Fruit fly (Drosophila melanogaster) whole organism, embryonic: ENCODE data around the gene Scm.
"Not testable (repeated sequence)": the region's sequence is repeated elsewhere in the genome, so short reads cannot be mapped to it uniquely, and the experiment has no call there.

Experiments used
- CG1024 ChIP-seq: fragments of 200-800 bp; sonication (Bioruptor generic); IDR thresholded peaks from 2 replicates; pipeline ENCODE4 v1.3.6; 2022; ENCODE audit warnings: missing biosample characterization, missing genetic modification characterization
- CG10274 ChIP-seq: fragments of 200-800 bp; sonication (Bioruptor generic); optimal IDR thresholded peaks from 3 replicates; lab custom pipeline; 2017; ENCODE audit warnings: missing biosample characterization, mild to moderate bottlenecking, missing genetic modification characterization
- CG11456 ChIP-seq: fragments of 200-800 bp; sonication (Bioruptor generic); IDR thresholded peaks from 3 replicates; pipeline ENCODE4 v1.3.6; 2022; ENCODE audit warnings: missing biosample characterization, missing genetic modification characterization
- CG12659 ChIP-seq: fragments of 200-800 bp; sonication (Bioruptor generic); optimal IDR thresholded peaks from 3 replicates; lab custom pipeline; 2017; ENCODE audit warnings: mild to moderate bottlenecking, missing biosample characterization, missing genetic modification reagents, missing genetic modification characterization
- CG15073 ChIP-seq: fragments of 200-800 bp; sonication (Bioruptor generic); optimal IDR thresholded peaks from 2 replicates; lab custom pipeline; 2016; ENCODE audit warnings: missing biosample characterization, missing genetic modification characterization
- CG15479 ChIP-seq: fragments of 200-800 bp; sonication (Bioruptor generic); optimal IDR thresholded peaks from 3 replicates; lab custom pipeline; 2019; ENCODE audit warnings: missing biosample characterization, mild to moderate bottlenecking, missing genetic modification characterization, moderate library complexity
- CG16779 ChIP-seq: fragments of 200-800 bp; sonication (Bioruptor generic); IDR thresholded peaks from 2 replicates; pipeline ENCODE4 v1.3.6; 2022; ENCODE audit warnings: missing biosample characterization, missing genetic modification characterization
- CG16815 ChIP-seq: fragments of 200-800 bp; sonication (Bioruptor generic); optimal IDR thresholded peaks from 3 replicates; lab custom pipeline; 2017; ENCODE audit warnings: missing biosample characterization, mild to moderate bottlenecking, missing genetic modification characterization
- CG17912 ChIP-seq: fragments of 200-800 bp; sonication (Bioruptor generic); optimal IDR thresholded peaks from 2 replicates; lab custom pipeline; 2018; ENCODE audit warnings: missing biosample characterization, mild to moderate bottlenecking, missing genetic modification characterization
- CG2202 ChIP-seq: fragments of 200-800 bp; sonication (Bioruptor generic); optimal IDR thresholded peaks from 2 replicates; lab custom pipeline; 2018; ENCODE audit warnings: missing biosample characterization, mild to moderate bottlenecking, missing genetic modification characterization
- CG2678 ChIP-seq: fragments of 200-800 bp; sonication (Bioruptor generic); optimal IDR thresholded peaks from 3 replicates; lab custom pipeline; 2019; ENCODE audit warnings: missing biosample characterization, mild to moderate bottlenecking, missing genetic modification characterization, moderate library complexity
- CG34422 ChIP-seq: fragments of 200-800 bp; sonication (Bioruptor generic); IDR thresholded peaks from 3 replicates; pipeline ENCODE4 v1.3.6; 2022; ENCODE audit warnings: missing biosample characterization, missing genetic modification characterization
- CG4617 ChIP-seq: fragments of 200-800 bp; sonication (Bioruptor generic); optimal IDR thresholded peaks from 3 replicates; lab custom pipeline; 2016; ENCODE audit warnings: missing biosample characterization, missing genetic modification characterization, borderline replicate concordance
- CG4854 ChIP-seq: fragments of 200-800 bp; sonication (Bioruptor generic); optimal IDR thresholded peaks from 2 replicates; lab custom pipeline; 2016; ENCODE audit warnings: missing biosample characterization, missing genetic modification characterization, inconsistent platforms
- CG7745 ChIP-seq: fragments of 200-800 bp; sonication (Bioruptor generic); optimal IDR thresholded peaks from 2 replicates; lab custom pipeline; 2018; ENCODE audit warnings: missing biosample characterization, mild to moderate bottlenecking, missing genetic modification characterization, moderate library complexity
- CoRest ChIP-seq: fragments of 200-800 bp; sonication (Bioruptor generic); optimal IDR thresholded peaks from 3 replicates; lab custom pipeline; 2018; ENCODE audit warnings: missing biosample characterization, mild to moderate bottlenecking, missing genetic modification characterization, moderate library complexity
- Deaf1 ChIP-seq: fragments of 200-800 bp; optimal IDR thresholded peaks from 3 replicates; lab custom pipeline; 2019; ENCODE audit warnings: missing biosample characterization, mild to moderate bottlenecking, missing genetic modification characterization, moderate library complexity
- E2f2 ChIP-seq: fragments of 200-800 bp; sonication (Bioruptor generic); IDR thresholded peaks from 2 replicates; pipeline ENCODE4 v1.3.6; 2022; ENCODE audit warnings: missing biosample characterization, missing genetic modification characterization
- Fer2 ChIP-seq: fragments of 200-800 bp; sonication (Bioruptor generic); optimal IDR thresholded peaks from 2 replicates; lab custom pipeline; 2018; ENCODE audit warnings: missing biosample characterization, mild to moderate bottlenecking, missing genetic modification characterization, moderate library complexity
- Hmx ChIP-seq: fragments of 200-800 bp; sonication (Bioruptor generic); optimal IDR thresholded peaks from 2 replicates; lab custom pipeline; 2016; ENCODE audit warnings: missing biosample characterization, missing genetic modification characterization
- Hr78 ChIP-seq, 2 experiments: fragments of 200-800 bp in 1 of 2; fragments of >200 bp in 1 of 2; sonication (Bioruptor generic) in 1 of 2; optimal IDR thresholded peaks; 2 replicates each; lab custom pipeline; 2017 to 2019; ENCODE audit warnings: missing biosample characterization in 2 of 2, missing genetic modification characterization in 2 of 2, mild to moderate bottlenecking in 1 of 2, moderate library complexity in 1 of 2
- MBD-R2 ChIP-seq: fragments of 200-800 bp; sonication (Bioruptor generic); IDR thresholded peaks from 2 replicates; pipeline ENCODE4 v1.3.6; 2022; ENCODE audit warnings: missing biosample characterization, missing genetic modification characterization
- MESR4 ChIP-seq: fragments of 200-800 bp; sonication (Bioruptor generic); optimal IDR thresholded peaks from 2 replicates; lab custom pipeline; 2018; ENCODE audit warnings: missing biosample characterization, mild to moderate bottlenecking, missing genetic modification characterization, moderate library complexity
- Med ChIP-seq: fragments of 200-800 bp; sonication (Bioruptor generic); peaks from one replicate; lab custom pipeline; 2016; ENCODE audit warnings: missing biosample characterization, missing genetic modification characterization, mild to moderate bottlenecking, inconsistent platforms, moderate library complexity
- Meics ChIP-seq: fragments of 200-800 bp; sonication (Bioruptor generic); optimal IDR thresholded peaks from 2 replicates; lab custom pipeline; 2017; ENCODE audit warnings: missing biosample characterization, mild to moderate bottlenecking, missing genetic modification characterization
- Rx ChIP-seq: fragments of 200-800 bp; sonication (Bioruptor generic); IDR thresholded peaks from 2 replicates; pipeline ENCODE4 v1.3.6; 2022; ENCODE audit warnings: missing biosample characterization, missing genetic modification characterization
- Sry-β ChIP-seq: fragments of 200-800 bp; sonication (Bioruptor generic); optimal IDR thresholded peaks from 2 replicates; lab custom pipeline; 2018; ENCODE audit warnings: missing biosample characterization, mild to moderate bottlenecking, missing genetic modification characterization, moderate library complexity
- Sry-δ ChIP-seq: fragments of 200-800 bp; sonication (Bioruptor generic); optimal IDR thresholded peaks from 2 replicates; lab custom pipeline; 2016; ENCODE audit warnings: missing biosample characterization, missing genetic modification characterization
- aop ChIP-seq: fragments of 200-800 bp; sonication (Bioruptor generic); IDR thresholded peaks from 2 replicates; pipeline ENCODE4 v1.3.6; 2022; ENCODE audit warnings: missing biosample characterization, missing genetic modification characterization
- ash1 ChIP-seq: fragments of 200-800 bp; sonication (Bioruptor generic); optimal IDR thresholded peaks from 2 replicates; lab custom pipeline; 2018; ENCODE audit warnings: missing biosample characterization, mild to moderate bottlenecking, missing genetic modification characterization
- fru ChIP-seq: fragments of >200 bp; optimal IDR thresholded peaks from 2 replicates; lab custom pipeline; 2017
- gce ChIP-seq: fragments of 200-800 bp; sonication (Bioruptor generic); IDR thresholded peaks from 3 replicates; pipeline ENCODE4 v1.3.6; 2022; ENCODE audit warnings: missing biosample characterization, missing genetic modification characterization
- gro ChIP-seq: fragments of 200-800 bp; sonication (Bioruptor generic); optimal IDR thresholded peaks from 2 replicates; lab custom pipeline; 2016; ENCODE audit warnings: missing biosample characterization, missing genetic modification characterization
- gsb-n ChIP-seq: fragments of 200-800 bp; sonication (Bioruptor generic); optimal IDR thresholded peaks from 3 replicates; lab custom pipeline; 2018; ENCODE audit warnings: missing biosample characterization, mild to moderate bottlenecking, missing genetic modification characterization
- ham ChIP-seq: fragments of 200-800 bp; sonication (Bioruptor generic); IDR thresholded peaks from 2 replicates; pipeline ENCODE4 v1.3.6; 2022; ENCODE audit warnings: missing biosample characterization, missing genetic modification characterization
- hb ChIP-seq: fragments of 200-800 bp; sonication (Bioruptor generic); IDR thresholded peaks from 3 replicates; pipeline ENCODE4 v1.3.6; 2022; ENCODE audit warnings: missing biosample characterization, missing genetic modification characterization; ENCODE audit not compliant: partially characterized antibody
- klu ChIP-seq: fragments of 200-800 bp; sonication (Bioruptor generic); IDR thresholded peaks from 2 replicates; pipeline ENCODE4 v1.3.6; 2022; ENCODE audit warnings: missing biosample characterization, missing genetic modification characterization
- mirr ChIP-seq: fragments of 200-800 bp; sonication (Bioruptor generic); optimal IDR thresholded peaks from 3 replicates; lab custom pipeline; 2018; ENCODE audit warnings: missing biosample characterization, mild to moderate bottlenecking, missing genetic modification characterization
- pum ChIP-seq: fragments of 200-800 bp; sonication (Bioruptor generic); optimal IDR thresholded peaks from 2 replicates; lab custom pipeline; 2016; ENCODE audit warnings: missing biosample characterization, missing genetic modification characterization
- trem ChIP-seq: fragments of 200-800 bp; optimal IDR thresholded peaks from 3 replicates; lab custom pipeline; 2019; ENCODE audit warnings: missing biosample characterization, mild to moderate bottlenecking, missing genetic modification characterization, moderate library complexity

The Scm gene

DNA sequence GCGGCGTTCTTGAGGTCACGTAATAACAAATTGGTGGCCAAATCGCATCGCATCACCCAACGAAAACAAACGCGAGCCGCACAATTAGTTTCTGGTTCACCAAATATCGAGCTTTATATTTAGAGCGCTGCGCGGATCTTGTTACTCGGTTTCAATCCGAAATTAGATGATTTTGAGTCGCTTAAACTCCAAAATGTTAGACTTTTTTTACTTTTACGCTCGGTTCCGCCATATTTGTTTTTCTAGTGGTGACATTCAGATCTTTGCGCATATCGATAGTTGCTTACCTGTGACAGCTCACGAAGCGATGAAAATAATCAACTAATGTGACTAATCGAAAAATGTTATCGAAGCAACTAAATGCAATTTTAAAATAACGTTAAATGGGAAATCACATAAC, at the start of gene Scm (continued):
- TF ChIP-seq CG17912 (GFP tag; lab: Kevin White, UChicago) (no peak), MBD-R2 (GFP tag; lab: Robert Waterston, UW) (peak; percentile 75), CoRest (tag; lab: Kevin White, UChicago) (no peak), ash1 (GFP tag; lab: Kevin White, UChicago) (no peak), fru (lab: Kevin White, UChicago) (no peak), CG15073 (GFP tag; lab: Kevin White, UChicago) (no peak), mirr (GFP tag; lab: Kevin White, UChicago) (no peak), CG34422 (GFP tag; lab: Robert Waterston, UW) (no peak), MESR4 (peak; percentile 82), CG12659 (peak; percentile 79), Med (GFP tag; lab: Kevin White, UChicago) (peak; percentile 58), CG2202 (peak; percentile 2), Rx (GFP tag; lab: Robert Waterston, UW) (no peak), Sry-β (GFP tag; lab: Kevin White, UChicago) (no peak), CG16815 (GFP tag; lab: Kevin White, UChicago) (no peak), aop (GFP tag; lab: Robert Waterston, UW) (no peak), Hmx (GFP tag; lab: Kevin White, UChicago) (no peak), CG4617 (peak; percentile 74), ham (GFP tag; lab: Robert Waterston, UW) (no peak), CG4854 (GFP tag; lab: Kevin White, UChicago) (peak; percentile 7), Meics (no peak), hb (GFP tag; lab: Robert Waterston, UW) (peak; percentile 82), CG2678 (tag; lab: Kevin White, UChicago) (no peak), CG16779 (GFP tag; lab: Robert Waterston, UW) (no peak), Sry-δ (GFP tag; lab: Kevin White, UChicago) (peak; percentile 97)
- TF ChIP-seq, all 482 proteins: peak for 107

- not testable (repeated sequence) for TF ChIP-seq CG1024 (GFP tag; lab: Robert Waterston, UW); gce (GFP tag; lab: Robert Waterston, UW); CG10274 (GFP tag; lab: Kevin White, UChicago)
These were observed 48.0 kb upstream of the Scm start, which contains the start of the genes eca and CG18542 for dm6 chr3R:9685376-9685775. Gene eca, minus strand, starts transcription at chr3R:9685476. Gene CG18542, plus strand, starts transcription at chr3R:9685760.

DNA sequence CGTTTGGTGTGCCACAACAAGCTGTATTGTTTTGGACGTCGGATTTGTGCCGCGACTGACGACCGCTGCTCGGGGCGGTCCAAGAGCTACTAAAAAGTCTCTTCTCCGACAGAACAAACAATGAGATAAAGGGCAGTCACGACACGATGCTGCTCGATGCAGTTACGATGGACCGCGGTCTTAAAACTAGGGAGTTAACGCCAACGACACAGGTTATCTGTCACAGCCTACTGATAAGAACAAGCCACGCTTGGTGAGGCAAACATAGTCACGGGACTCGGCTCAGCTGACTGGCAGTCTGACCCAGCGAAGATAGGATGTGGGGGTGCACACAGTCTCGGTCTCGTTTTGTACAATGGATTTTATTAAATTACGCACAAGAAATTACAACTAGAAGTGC, 46.7 kb upstream of the Scm start, which contains the start of gene CG9444:
TSS of gene CG9444 (minus strand) at position 140 of the 400 bp plus-strand sequence.
- TF ChIP-seq CG15479 (GFP tag; lab: Kevin White, UChicago) = peak; percentile 66
- peak; percentile 42 for TF ChIP-seq Deaf1 (tag; lab: Kevin White, UChicago)
- TF ChIP-seq CG7745 (tag; lab: Kevin White, UChicago) = no peak
- peak in 1 of 2 experiments; percentile 50 for TF ChIP-seq Hr78 (GFP tag; optimal IDR thresholded peaks at IDR 0.05; lab: Kevin White, UChicago)

DNA sequence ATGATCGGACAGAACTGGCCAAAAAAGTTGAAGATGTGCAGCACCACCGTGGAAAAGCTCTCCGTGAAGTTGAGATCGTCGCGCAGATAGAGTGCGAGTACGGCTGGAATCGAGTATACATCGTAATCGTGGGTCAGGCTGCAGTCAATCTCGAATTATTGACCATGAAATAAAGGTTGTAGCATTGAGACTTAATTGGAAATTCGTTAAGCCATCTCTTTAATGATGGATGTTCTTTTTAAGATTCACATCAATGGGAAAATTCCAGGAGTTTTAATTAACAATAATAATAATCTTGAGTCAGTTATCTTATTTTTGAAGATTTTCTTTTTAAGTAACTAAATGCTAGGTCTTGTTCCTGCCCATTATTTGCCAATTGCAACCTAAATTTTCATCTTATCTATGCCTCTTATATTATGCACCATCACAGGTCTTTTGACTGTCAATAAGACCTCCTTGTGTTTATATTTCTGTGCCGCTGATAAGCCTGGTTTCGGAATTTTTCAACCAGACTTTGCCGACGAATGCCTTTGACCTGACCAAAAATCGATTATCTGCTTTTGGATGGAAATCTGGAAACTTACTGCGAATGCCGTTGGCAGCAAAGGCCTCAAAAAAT, 45.8 kb upstream of the Scm start:
- TF ChIP-seq E2f2 (GFP tag; lab: Robert Waterston, UW) (no peak), trem (tag; lab: Kevin White, UChicago) (no peak), CG11456 (GFP tag; lab: Robert Waterston, UW) (no peak), pum (GFP tag; lab: Kevin White, UChicago) (no peak), gsb-n (tag; lab: Kevin White, UChicago) (no peak), klu (GFP tag; lab: Robert Waterston, UW) (no peak), Fer2 (tag; lab: Kevin White, UChicago) (no peak), CG15479 (GFP tag; lab: Kevin White, UChicago) (peak; percentile 56), gro (GFP tag; lab: Kevin White, UChicago) (no peak)
